Worm (Caenorhabditis elegans) whole organism, early embryonic: ENCODE data around the gene mex-5.

Source experiments
- B0310.2 ChIP-seq: sonication (generic microtip); optimal IDR thresholded peaks from 2 replicates; lab custom pipeline; 2016; ENCODE audit warnings: mild to moderate bottlenecking, missing genetic modification characterization, missing compliant biosample characterization
- aly-1 ChIP-seq: sonication (generic microtip); optimal IDR thresholded peaks from 2 replicates; lab custom pipeline; 2016; ENCODE audit warnings: missing genetic modification characterization, missing compliant biosample characterization
- ama-1 ChIP-seq: fragments of 150-350 bp; optimal IDR thresholded peaks from 2 replicates; lab custom pipeline; 2014
- ets-7 ChIP-seq: sonication (generic microtip); optimal IDR thresholded peaks from 2 replicates; lab custom pipeline; 2016; ENCODE audit warnings: missing genotype, missing genetic modification characterization, missing compliant biosample characterization
- hnd-1 ChIP-seq: sonication (generic microtip); optimal IDR thresholded peaks from 2 replicates; lab custom pipeline; 2016; ENCODE audit warnings: missing genetic modification characterization, missing compliant biosample characterization
- pes-1 ChIP-seq: fragments of 200-800 bp; sonication (Bioruptor generic); IDR thresholded peaks from 2 replicates; pipeline ENCODE4 v1.3.6; 2022; ENCODE audit warnings: missing genetic modification reagents, missing genetic modification characterization, missing compliant biosample characterization
- scrt-1 ChIP-seq: fragments of 200-800 bp; sonication (Bioruptor generic); IDR thresholded peaks from 2 replicates; pipeline ENCODE4 v1.3.6; 2022; ENCODE audit warnings: missing genetic modification characterization, missing compliant biosample characterization
- sea-1 ChIP-seq: fragments of 200-800 bp; sonication (Bioruptor generic); conservative IDR thresholded peaks from 2 replicates; pipeline ENCODE4 v1.3.6; 2022; ENCODE audit warnings: missing genetic modification characterization, missing compliant biosample characterization
- tbx-11 ChIP-seq: fragments of 200-800 bp; sonication (Bioruptor generic); IDR thresholded peaks from 2 replicates; pipeline ENCODE4 v1.3.6; 2022; ENCODE audit warnings: missing genetic modification characterization, missing compliant biosample characterization
- tra-4 ChIP-seq: sonication (generic microtip); optimal IDR thresholded peaks from 2 replicates; lab custom pipeline; 2017; ENCODE audit warnings: missing genetic modification characterization, missing compliant biosample characterization

ce11 chrIV:13370235-13370739 is 16.8 kb downstream of the mex-5 start, which contains the start of the genes rla-2, popl-7 and Y62E10A.24:
- TF ChIP-seq tra-4 (no peak), B0310.2 (tag; lab: Kevin White, UChicago) (no peak), ets-7 (tag; lab: Kevin White, UChicago) (no peak), ama-1 (lab: Kevin White, UChicago) (no peak), tbx-11 (no peak), sea-1 (GFP tag; lab: Robert Waterston, UW) (no peak), aly-1 (tag; lab: Kevin White, UChicago) (no peak), scrt-1 (GFP tag; lab: Robert Waterston, UW) (no peak), hnd-1 (tag; lab: Kevin White, UChicago) (no peak), pes-1 (GFP tag; lab: Robert Waterston, UW) (no peak)
